Worm (Caenorhabditis elegans): ENCODE measurements around the gene F59A1.11.

- TF ChIP-seq dpl-1 (GFP tag; optimal IDR thresholded peaks at IDR 0.05) (no peak), ama-1 (optimal IDR thresholded peaks at IDR 0.05) (no peak), ama-1 (GFP tag; optimal IDR thresholded peaks at IDR 0.05) (no peak), F52B5.7 (tag; optimal IDR thresholded peaks at IDR 0.05) (no peak), lin-54 (GFP tag; optimal IDR thresholded peaks at IDR 0.05) (no peak), unc-62 (GFP tag; optimal IDR thresholded peaks at IDR 0.05) (no peak), tbx-9 (tag; optimal IDR thresholded peaks at IDR 0.05; ENCODE audit: borderline replicate concordance) (no peak), nfya-1 (tag; optimal IDR thresholded peaks at IDR 0.05; ENCODE audit: borderline replicate concordance, insufficient read depth) (no peak), hsf-1 (GFP tag; IDR thresholded peaks at IDR 0.05) (no peak), aptf-3 (GFP tag; IDR thresholded peaks at IDR 0.05) (no peak), T07F8.4 (tag; optimal IDR thresholded peaks at IDR 0.05) (no peak)
Observed at ce11 chrV:17714330-17714729, 48.5 kb upstream of the F59A1.11 start, which contains the start of gene twk-33.
